Fruit fly (Drosophila melanogaster): Measurements from ENCODE around the gene CG5245.

CG5245 gene

dm6 chr3R:12401672-12402296, 27.6 kb upstream of the CG5245 start, which contains the start of gene DNAlig3:
DNAlig3 (minus strand) TSS chr3R:12401839.
- no peak for TF ChIP-seq CG4282 (GFP tag; optimal IDR thresholded peaks at IDR 0.05)
- TF ChIP-seq Myb (GFP tag; optimal IDR thresholded peaks at IDR 0.05): peak; percentile 95
- TF ChIP-seq CkIIα-i1 (GFP tag; IDR thresholded peaks at IDR 0.05): no peak
- TF ChIP-seq CG33213 (GFP tag; optimal IDR thresholded peaks at IDR 0.05): no peak
- no peak for TF ChIP-seq CG4707 (GFP tag; optimal IDR thresholded peaks at IDR 0.05)
- no peak for TF ChIP-seq Antp (GFP tag; optimal IDR thresholded peaks at IDR 0.05)
- peak; percentile 60 for TF ChIP-seq Scr (GFP tag; IDR thresholded peaks at IDR 0.05; ENCODE audit: partially characterized antibody)
- TF ChIP-seq CG13296 (GFP tag; optimal IDR thresholded peaks at IDR 0.05): no peak
- no peak for TF ChIP-seq CG7372 (GFP tag; IDR thresholded peaks at IDR 0.05)
- TF ChIP-seq Atf6 (GFP tag; IDR thresholded peaks at IDR 0.05): no peak
- TF ChIP-seq Dp (GFP tag; optimal IDR thresholded peaks at IDR 0.05): peak; percentile 86
- no peak for TF ChIP-seq CG18262 (tag; optimal IDR thresholded peaks at IDR 0.05)
- 0 out of 3 replicates have a peak, but pooled peaks have one; percentile 64 for TF ChIP-seq hb (GFP tag; IDR thresholded peaks at IDR 0.05; ENCODE audit: partially characterized antibody)
- no peak for TF ChIP-seq CG15479 (GFP tag; optimal IDR thresholded peaks at IDR 0.05)
- TF ChIP-seq al (GFP tag; IDR thresholded peaks at IDR 0.05): no peak
- TF ChIP-seq sd (tag; optimal IDR thresholded peaks at IDR 0.05): peak; percentile 29
- TF ChIP-seq Hsf (GFP tag; optimal IDR thresholded peaks at IDR 0.05): no peak
- TF ChIP-seq hth (optimal IDR thresholded peaks at IDR 0.05): no peak
- TF ChIP-seq slp2 (GFP tag; optimal IDR thresholded peaks at IDR 0.05): no peak
- no peak for TF ChIP-seq salm (tag; optimal IDR thresholded peaks at IDR 0.05)
- no peak for TF ChIP-seq CG12942 (GFP tag; optimal IDR thresholded peaks at IDR 0.05)
- no peak for TF ChIP-seq CG9609 (GFP tag; optimal IDR thresholded peaks at IDR 0.05)
- peak; percentile 32 for TF ChIP-seq CG2116 (GFP tag; optimal IDR thresholded peaks at IDR 0.05)
- TF ChIP-seq rib (GFP tag; IDR thresholded peaks at IDR 0.05): no peak
- peak; percentile 77 for TF ChIP-seq CG17186 (GFP tag; optimal IDR thresholded peaks at IDR 0.05)
- peak; percentile 37 for TF ChIP-seq dm (GFP tag; optimal IDR thresholded peaks at IDR 0.05)
- peak; percentile 64 for TF ChIP-seq CG1603 (tag; optimal IDR thresholded peaks at IDR 0.05)
- TF ChIP-seq Sry-δ (GFP tag; optimal IDR thresholded peaks at IDR 0.05): peak; percentile 22
- TF ChIP-seq trem (tag; optimal IDR thresholded peaks at IDR 0.05): peak; percentile 23
- TF ChIP-seq CG10366 (GFP tag; IDR thresholded peaks at IDR 0.05): no peak
- peak; percentile 57 for TF ChIP-seq unc-4 (GFP tag; IDR thresholded peaks at IDR 0.05; ENCODE audit: partially characterized antibody)
- no peak for TF ChIP-seq Neu2 (GFP tag; optimal IDR thresholded peaks at IDR 0.05; ENCODE audit: borderline replicate concordance)
- peak; percentile 76 for TF ChIP-seq MBD-R2 (GFP tag; IDR thresholded peaks at IDR 0.05)
- peak; percentile 17 for TF ChIP-seq CG9797 (GFP tag; optimal IDR thresholded peaks at IDR 0.05)
- no peak for TF ChIP-seq ftz-f1 (GFP tag; optimal IDR thresholded peaks at IDR 0.05)
- TF ChIP-seq Blimp-1 (GFP tag; optimal IDR thresholded peaks at IDR 0.05): no peak
- TF ChIP-seq BEAF-32 (GFP tag; optimal IDR thresholded peaks at IDR 0.05): peak; percentile 68
- peak; percentile 21 for TF ChIP-seq Fer1 (GFP tag; optimal IDR thresholded peaks at IDR 0.05)
- TF ChIP-seq cg (GFP tag; optimal IDR thresholded peaks at IDR 0.05): no peak
- TF ChIP-seq NFAT (GFP tag; IDR thresholded peaks at IDR 0.05): no peak
- no peak for TF ChIP-seq CG17359 (tag; optimal IDR thresholded peaks at IDR 0.05)
- peak; percentile 39 for TF ChIP-seq her (GFP tag; optimal IDR thresholded peaks at IDR 0.05)
- TF ChIP-seq inv (GFP tag; IDR thresholded peaks at IDR 0.05; ENCODE audit: partially characterized antibody): peak; percentile 25; the same call in 1 of the 2 replicates
- TF ChIP-seq Ada2b (GFP tag; IDR thresholded peaks at IDR 0.05): no peak
- TF ChIP-seq CG10462 (GFP tag; optimal IDR thresholded peaks at IDR 0.05): no peak
- TF ChIP-seq HLH3B (GFP tag; IDR thresholded peaks at IDR 0.05): no peak
- peak; percentile 45; the same call in 1 of the 3 replicates for TF ChIP-seq CG16813 (GFP tag; IDR thresholded peaks at IDR 0.05; ENCODE audit: partially characterized antibody)
- no peak for TF ChIP-seq ab (GFP tag; optimal IDR thresholded peaks at IDR 0.05)
- peak; percentile 62 for TF ChIP-seq sna (GFP tag; IDR thresholded peaks at IDR 0.05; ENCODE audit: partially characterized antibody)
- no peak for TF ChIP-seq pnt (GFP tag; optimal IDR thresholded peaks at IDR 0.05)

All from whole organism, embryonic.